Worm (Caenorhabditis elegans) whole organism, young adult: Measurements from ENCODE around the gene C45G9.14.
"Not testable (repeated sequence)": the region's sequence is repeated elsewhere in the genome, so short reads cannot be mapped to it uniquely, and the experiment has no call there.

ENCODE experiments used
- D2030.7 ChIP-seq: fragments of 200-800 bp; sonication (Bioruptor generic); IDR thresholded peaks from 2 replicates; pipeline ENCODE4 v1.3.6; 2022; ENCODE audit warnings: missing genetic modification reagents, missing genetic modification characterization, missing compliant biosample characterization
- ceh-40 ChIP-seq: fragments of 200-800 bp; sonication (Bioruptor generic); IDR thresholded peaks from 2 replicates; pipeline ENCODE4 v1.3.6; 2022; ENCODE audit warnings: missing genetic modification characterization, missing compliant biosample characterization
- ceh-91 ChIP-seq: fragments of 200-800 bp; sonication (Bioruptor generic); IDR thresholded peaks from 2 replicates; pipeline ENCODE4 v1.3.6; 2022; ENCODE audit warnings: missing genetic modification reagents, missing genetic modification characterization, missing compliant biosample characterization
- lsl-1 ChIP-seq: fragments of 200-800 bp; sonication (Bioruptor generic); optimal IDR thresholded peaks from 2 replicates; lab custom pipeline; 2018; ENCODE audit warnings: mild to moderate bottlenecking, missing genetic modification characterization, moderate library complexity, missing compliant biosample characterization
- madf-3 ChIP-seq: fragments of 200-800 bp; sonication (Bioruptor generic); IDR thresholded peaks from 2 replicates; pipeline ENCODE4 v1.3.6; 2022; ENCODE audit warnings: missing genetic modification reagents, missing genetic modification characterization, missing compliant biosample characterization
- madf-8 ChIP-seq: fragments of 200-800 bp; sonication (Bioruptor generic); conservative IDR thresholded peaks from 2 replicates; pipeline ENCODE4 v1.3.6; 2022; ENCODE audit warnings: missing genetic modification reagents, missing genetic modification characterization, missing compliant biosample characterization
- nhr-179 ChIP-seq: sonication (generic microtip); optimal IDR thresholded peaks from 2 replicates; lab custom pipeline; 2016; ENCODE audit warnings: mild to moderate bottlenecking, missing genetic modification characterization, missing compliant biosample characterization
- snpc-1.3 ChIP-seq: sonication (generic microtip); optimal IDR thresholded peaks from 2 replicates; lab custom pipeline; 2017; ENCODE audit warnings: missing genetic modification characterization, mild to moderate bottlenecking, missing compliant biosample characterization, antibody characterized with exemption, moderate library complexity, missing genotype, missing genetic modification reagents; ENCODE audit not compliant: insufficient read depth

DNA sequence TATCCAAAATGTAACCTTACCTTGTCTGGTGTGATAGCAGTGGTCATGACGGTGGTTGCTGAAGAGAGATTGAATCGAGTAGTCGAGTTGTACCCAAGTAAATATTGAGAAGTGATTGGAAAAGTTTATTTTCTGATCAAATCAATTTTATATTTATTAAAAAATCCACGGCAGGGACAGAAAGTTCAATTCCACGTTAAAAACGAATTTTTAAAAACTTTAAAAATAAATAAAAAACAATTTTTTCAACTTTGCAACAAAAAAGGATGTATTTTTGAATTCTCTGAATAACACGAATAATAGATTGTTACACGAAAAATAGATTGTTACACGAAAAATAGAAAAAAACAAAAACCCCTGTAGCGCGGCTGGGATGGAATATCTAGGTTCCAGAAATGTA, 10.9 kb downstream of the C45G9.14 start, which contains the start of gene C45G9.9:
- not testable (repeated sequence) for TF ChIP-seq madf-3 (GFP tag; lab: Robert Waterston, UW); madf-8 (GFP tag; lab: Robert Waterston, UW); D2030.7; lsl-1; snpc-1.3; nhr-179 (tag; lab: Kevin White, UChicago); ceh-40 (GFP tag; lab: Robert Waterston, UW); ceh-91 (GFP tag; lab: Robert Waterston, UW)
